Worm (Caenorhabditis elegans) whole organism, mixed stage, embryonic: ENCODE measurements around the gene lgc-4.

Source experiments
- M03D4.4 ChIP-seq: sonication (generic microtip); optimal IDR thresholded peaks from 2 replicates; lab custom pipeline; 2017; ENCODE audit warnings: mild to moderate bottlenecking, missing genetic modification characterization, missing compliant biosample characterization
- bed-3 ChIP-seq: fragments of 200-800 bp; sonication (Bioruptor generic); optimal IDR thresholded peaks from 3 replicates; lab custom pipeline; 2018; ENCODE audit warnings: mild to moderate bottlenecking, missing genetic modification characterization, moderate library complexity, missing compliant biosample characterization
- blmp-1 ChIP-seq: fragments of 150-350 bp; optimal IDR thresholded peaks from 2 replicates; lab custom pipeline; 2014; ENCODE audit warnings: missing biosample characterization, missing genetic modification characterization
- ceh-39 ChIP-seq: fragments of 150-350 bp; optimal IDR thresholded peaks from 2 replicates; lab custom pipeline; 2014; ENCODE audit warnings: missing biosample characterization, missing genetic modification characterization
- ceh-43 ChIP-seq: fragments of 200-800 bp; sonication (Bioruptor generic); optimal IDR thresholded peaks from 2 replicates; lab custom pipeline; 2018; ENCODE audit warnings: mild to moderate bottlenecking, missing genetic modification characterization, moderate library complexity, missing compliant biosample characterization
- ceh-83 ChIP-seq: fragments of 200-800 bp; sonication (Bioruptor generic); optimal IDR thresholded peaks from 2 replicates; lab custom pipeline; 2018; ENCODE audit warnings: mild to moderate bottlenecking, missing genetic modification characterization, missing compliant biosample characterization
- ces-1 ChIP-seq: fragments of 150-350 bp; optimal IDR thresholded peaks from 2 replicates; lab custom pipeline; 2014; ENCODE audit warnings: missing biosample characterization, missing genetic modification reagents, missing genetic modification characterization
- cnd-1 ChIP-seq: fragments of 200-800 bp; sonication (Bioruptor generic); optimal IDR thresholded peaks from 2 replicates; lab custom pipeline; 2018; ENCODE audit warnings: mild to moderate bottlenecking, missing genetic modification characterization, missing compliant biosample characterization
- drap-1 ChIP-seq: fragments of 200-800 bp; sonication (Bioruptor generic); optimal IDR thresholded peaks from 3 replicates; lab custom pipeline; 2018; ENCODE audit warnings: mild to moderate bottlenecking, missing genetic modification characterization, missing compliant biosample characterization
- elt-1 ChIP-seq: sonication (generic microtip); optimal IDR thresholded peaks from 2 replicates; lab custom pipeline; 2017; ENCODE audit warnings: missing genetic modification characterization, mild to moderate bottlenecking, missing compliant biosample characterization, antibody characterized with exemption, moderate library complexity, borderline replicate concordance; ENCODE audit not compliant: insufficient read depth
- elt-3 ChIP-seq: fragments of 150-350 bp; optimal IDR thresholded peaks from 2 replicates; lab custom pipeline; 2014; ENCODE audit warnings: missing biosample characterization, missing genetic modification characterization
- ham-2 ChIP-seq: fragments of 200-800 bp; sonication (Bioruptor generic); optimal IDR thresholded peaks from 2 replicates; lab custom pipeline; 2018; ENCODE audit warnings: mild to moderate bottlenecking, missing genetic modification characterization, missing compliant biosample characterization
- hlh-1 ChIP-seq: fragments of 150-350 bp; optimal IDR thresholded peaks from 2 replicates; lab custom pipeline; 2014; ENCODE audit warnings: missing biosample characterization, missing genetic modification reagents, missing genetic modification characterization
- lin-13 ChIP-seq: fragments of 150-350 bp; optimal IDR thresholded peaks from 2 replicates; lab custom pipeline; 2014; ENCODE audit warnings: missing biosample characterization, missing genetic modification characterization
- lin-32 ChIP-seq: fragments of 200-800 bp; sonication (Bioruptor generic); optimal IDR thresholded peaks from 2 replicates; lab custom pipeline; 2018; ENCODE audit warnings: mild to moderate bottlenecking, missing genetic modification characterization, missing compliant biosample characterization
- lsy-2 ChIP-seq: fragments of 150-350 bp; optimal IDR thresholded peaks from 2 replicates; lab custom pipeline; 2014; ENCODE audit warnings: missing biosample characterization, missing genetic modification characterization
- mab-5 ChIP-seq: fragments of 150-350 bp; optimal IDR thresholded peaks from 2 replicates; lab custom pipeline; 2014; ENCODE audit warnings: missing biosample characterization, missing genetic modification characterization
- mep-1 ChIP-seq: fragments of 150-350 bp; optimal IDR thresholded peaks from 2 replicates; lab custom pipeline; 2017; ENCODE audit warnings: missing biosample characterization, missing genetic modification reagents, missing genetic modification characterization, inconsistent platforms
- mls-2 ChIP-seq: sonication (generic microtip); optimal IDR thresholded peaks from 2 replicates; lab custom pipeline; 2016; ENCODE audit warnings: mild to moderate bottlenecking, missing genetic modification characterization, moderate library complexity, missing compliant biosample characterization
- nhr-12 ChIP-seq: fragments of 150-350 bp; optimal IDR thresholded peaks from 2 replicates; lab custom pipeline; 2014; ENCODE audit warnings: missing biosample characterization, missing genetic modification characterization
- nhr-2 ChIP-seq: fragments of 150-350 bp; optimal IDR thresholded peaks from 2 replicates; lab custom pipeline; 2014; ENCODE audit warnings: missing biosample characterization, missing genetic modification characterization
- nhr-28 ChIP-seq: fragments of 150-350 bp; optimal IDR thresholded peaks from 2 replicates; lab custom pipeline; 2014; ENCODE audit warnings: missing biosample characterization, missing genetic modification characterization
- pha-4 ChIP-seq: fragments of 150-350 bp; optimal IDR thresholded peaks from 2 replicates; lab custom pipeline; 2018; ENCODE audit warnings: missing biosample characterization, missing genetic modification reagents, missing genetic modification characterization
- sem-2 ChIP-seq: fragments of 200-800 bp; sonication (Bioruptor generic); optimal IDR thresholded peaks from 2 replicates; lab custom pipeline; 2018; ENCODE audit warnings: mild to moderate bottlenecking, missing genetic modification characterization, missing compliant biosample characterization
- snpc-4 ChIP-seq: fragments of 150-350 bp; optimal IDR thresholded peaks from 2 replicates; lab custom pipeline; 2014; ENCODE audit warnings: missing biosample characterization, missing genetic modification characterization
- sptf-1 ChIP-seq: sonication (generic microtip); optimal IDR thresholded peaks from 2 replicates; lab custom pipeline; 2017; ENCODE audit warnings: mild to moderate bottlenecking, missing genetic modification characterization, moderate library complexity, missing compliant biosample characterization
- tbx-8 ChIP-seq: fragments of 200-800 bp; sonication (Bioruptor generic); optimal IDR thresholded peaks from 2 replicates; lab custom pipeline; 2018; ENCODE audit warnings: mild to moderate bottlenecking, missing genetic modification characterization, moderate library complexity, missing compliant biosample characterization
- unc-120 ChIP-seq: sonication (generic microtip); optimal IDR thresholded peaks from 2 replicates; lab custom pipeline; 2017; ENCODE audit warnings: missing genetic modification characterization, missing compliant biosample characterization; ENCODE audit not compliant: poor library complexity, severe bottlenecking
- unc-39 ChIP-seq: fragments of 150-350 bp; optimal IDR thresholded peaks from 2 replicates; lab custom pipeline; 2014; ENCODE audit warnings: missing biosample characterization, missing genetic modification characterization
- unc-62 ChIP-seq: fragments of 150-350 bp; optimal IDR thresholded peaks from 2 replicates; lab custom pipeline; 2014; ENCODE audit warnings: missing biosample characterization, missing genetic modification reagents, missing genetic modification characterization
- zip-8 ChIP-seq: fragments of 150-350 bp; optimal IDR thresholded peaks from 2 replicates; lab custom pipeline; 2014; ENCODE audit warnings: missing biosample characterization, missing genetic modification characterization
- ztf-11 ChIP-seq: fragments of 150-350 bp; optimal IDR thresholded peaks from 2 replicates; lab custom pipeline; 2014; ENCODE audit warnings: missing biosample characterization, missing genetic modification characterization

Gene lgc-4

DNA sequence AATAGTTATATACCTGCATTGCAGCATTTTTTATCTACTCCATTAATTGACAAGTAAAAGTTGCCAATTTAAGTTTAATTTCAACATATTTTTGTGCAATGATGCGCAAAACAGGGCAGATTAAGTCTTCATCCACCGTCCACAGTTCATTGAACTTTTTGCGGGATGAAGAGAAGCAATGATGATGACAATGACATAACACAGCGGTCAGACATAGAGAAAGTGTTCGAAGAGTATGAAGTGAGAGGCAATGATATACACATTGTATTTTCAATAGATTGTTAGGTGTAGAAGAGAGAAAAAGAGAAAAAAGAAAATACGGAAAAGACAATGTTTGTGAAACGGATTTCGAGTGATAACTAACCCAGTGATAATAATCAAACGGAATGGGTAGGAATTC, 15.1 kb downstream of the lgc-4 start:
- no peak for TF ChIP-seq zip-8
- TF ChIP-seq blmp-1 (tag; lab: Kevin White, UChicago): peak; percentile 10
- peak; percentile 39 for TF ChIP-seq elt-3
- TF ChIP-seq cnd-1 (tag; lab: Kevin White, UChicago): no peak

DNA sequence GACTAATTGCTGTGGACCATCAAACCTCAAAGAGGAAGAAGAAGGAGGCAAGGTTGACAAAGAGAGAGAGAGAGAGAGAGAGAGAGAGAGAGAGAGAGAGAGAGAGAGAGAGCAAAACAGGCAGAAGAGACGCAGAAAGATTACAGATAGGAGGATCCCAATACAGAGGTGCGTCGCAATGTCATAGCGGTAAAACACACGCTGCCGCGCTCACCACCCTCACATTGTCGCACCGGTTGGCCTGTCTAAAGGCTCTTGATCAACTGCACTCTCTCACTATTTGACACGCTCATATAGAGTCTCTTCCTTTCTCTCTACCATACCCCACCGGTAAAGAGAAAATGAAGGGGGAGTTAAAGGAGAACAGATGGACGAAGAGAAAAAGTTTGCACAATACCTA, 16.8 kb downstream of the lgc-4 start:
- TF ChIP-seq sptf-1 (peak; percentile 82), mls-2 (tag; lab: Kevin White, UChicago) (peak; percentile 27), lin-32 (no peak), ham-2 (GFP tag; lab: Kevin White, UChicago) (peak; percentile 69), lin-13 (tag; lab: Kevin White, UChicago) (no peak), tbx-8 (GFP tag; lab: Kevin White, UChicago) (peak; percentile 51), zip-8 (no peak), ceh-39 (tag; lab: Kevin White, UChicago) (peak; percentile 23), cnd-1 (tag; lab: Kevin White, UChicago) (peak; percentile 63), nhr-2 (peak; percentile 74), ceh-83 (no peak), elt-3 (no peak), nhr-28 (tag; lab: Kevin White, UChicago) (no peak), snpc-4 (tag; lab: Kevin White, UChicago) (no peak), nhr-12 (tag; lab: Kevin White, UChicago) (no peak), ces-1 (GFP tag; lab: Kevin White, UChicago) (no peak), mab-5 (tag; lab: Kevin White, UChicago) (no peak), unc-62 (GFP tag; lab: Kevin White, UChicago) (no peak), lsy-2 (no peak), unc-120 (tag; lab: Kevin White, UChicago) (peak; percentile 46), M03D4.4 (peak; percentile 48), ceh-43 (GFP tag; lab: Kevin White, UChicago) (no peak), drap-1 (GFP tag; lab: Kevin White, UChicago) (peak; percentile 37), ztf-11 (tag; lab: Kevin White, UChicago) (no peak), pha-4 (tag; lab: Kevin White, UChicago) (peak; percentile 58)

DNA sequence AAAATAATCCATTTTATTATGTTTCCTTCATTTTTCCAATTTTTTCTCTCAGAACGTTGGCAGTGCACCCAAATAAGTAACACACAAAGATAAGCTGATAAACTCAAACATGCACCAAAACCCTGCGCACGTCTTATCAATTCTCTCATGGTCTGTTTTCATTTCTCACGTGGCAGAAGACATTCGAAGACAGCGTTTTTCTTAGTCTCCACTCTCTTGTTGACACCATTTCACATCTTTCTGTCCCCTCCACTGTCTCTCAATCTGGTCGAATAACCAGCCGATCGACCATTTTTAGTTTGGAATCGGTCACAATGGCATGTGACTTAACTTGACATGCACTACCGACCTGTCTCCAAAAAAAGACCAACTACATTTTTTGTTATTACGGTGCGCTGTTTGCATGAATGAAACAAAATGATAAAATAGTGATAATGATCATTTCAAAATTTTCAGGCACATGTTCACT, 28.1 kb downstream of the lgc-4 start, which contains the start of gene C35B8.3:
TSS of gene C35B8.3 (plus strand) at position 51 of the 469 bp plus-strand sequence.
- TF ChIP-seq bed-3 (GFP tag; lab: Kevin White, UChicago) (no peak), M03D4.4 (no peak), unc-62 (GFP tag; lab: Kevin White, UChicago) (no peak), ces-1 (GFP tag; lab: Kevin White, UChicago) (no peak), ceh-83 (no peak), mep-1 (tag; lab: Kevin White, UChicago) (no peak), ztf-11 (tag; lab: Kevin White, UChicago) (no peak), mls-2 (tag; lab: Kevin White, UChicago) (no peak), zip-8 (no peak), elt-3 (no peak), lsy-2 (no peak), unc-39 (tag; lab: Kevin White, UChicago) (no peak), hlh-1 (tag; lab: Kevin White, UChicago) (no peak), tbx-8 (GFP tag; lab: Kevin White, UChicago) (no peak)

DNA sequence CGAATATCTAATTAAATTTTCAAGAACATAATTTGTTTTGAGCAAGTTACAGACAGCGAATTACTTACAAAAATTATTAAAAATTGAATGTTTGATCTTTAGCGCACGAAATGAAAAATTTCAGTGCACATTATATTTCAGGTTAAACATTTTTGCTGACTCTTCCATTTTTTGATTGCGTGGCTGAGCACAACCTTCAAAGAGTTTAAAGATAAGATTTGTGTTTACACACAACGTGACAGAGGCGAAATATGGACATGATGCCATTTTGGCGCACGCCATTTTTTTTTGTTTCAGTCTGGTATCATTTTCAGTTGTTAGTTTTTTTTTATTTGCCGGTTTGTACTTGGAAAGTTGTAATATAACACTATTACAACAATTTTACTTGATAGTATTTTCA, 29.3 kb downstream of the lgc-4 start:
- TF ChIP-seq drap-1 (GFP tag; lab: Kevin White, UChicago) (no peak), pha-4 (tag; lab: Kevin White, UChicago) (no peak), ceh-39 (tag; lab: Kevin White, UChicago) (no peak), mab-5 (tag; lab: Kevin White, UChicago) (no peak), nhr-2 (no peak), elt-1 (tag; lab: Kevin White, UChicago) (no peak), sem-2 (GFP tag; lab: Kevin White, UChicago) (no peak), tbx-8 (GFP tag; lab: Kevin White, UChicago) (no peak), lsy-2 (no peak), blmp-1 (tag; lab: Kevin White, UChicago) (no peak), ces-1 (GFP tag; lab: Kevin White, UChicago) (no peak), mep-1 (tag; lab: Kevin White, UChicago) (no peak), elt-3 (no peak)
